Worm (Caenorhabditis elegans) whole organism, mixed stage, embryonic: ENCODE results near the gene wbp-2.

Experiments
- ces-1 ChIP-seq: fragments of 150-350 bp; optimal IDR thresholded peaks from 2 replicates; lab custom pipeline; 2014; ENCODE audit warnings: missing biosample characterization, missing genetic modification reagents, missing genetic modification characterization
- nhr-237 ChIP-seq: fragments of 150-350 bp; optimal IDR thresholded peaks from 2 replicates; lab custom pipeline; 2014; ENCODE audit warnings: missing biosample characterization, missing genetic modification characterization

DNA sequence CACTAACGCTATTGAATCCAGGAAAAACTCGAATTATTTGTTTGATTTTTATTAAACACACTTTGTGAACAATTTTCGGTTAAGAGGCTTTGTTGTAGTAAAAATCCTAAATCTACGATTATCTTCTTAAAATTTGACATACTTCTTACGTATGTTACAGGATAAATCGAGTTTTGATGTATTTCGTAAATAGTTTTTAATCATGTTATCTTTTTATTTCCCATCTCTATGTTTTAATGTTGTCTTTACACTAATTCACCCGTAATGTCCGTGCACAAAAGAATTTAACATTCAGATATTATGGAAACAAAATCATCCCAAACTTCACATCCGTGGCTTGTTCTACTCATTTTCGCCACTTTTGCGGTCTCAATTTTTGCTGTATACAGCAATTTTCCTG, 5.9 kb upstream of the wbp-2 start, which contains the start of gene egli-1:
- TF ChIP-seq nhr-237 (tag; lab: Kevin White, UChicago) = no peak
- TF ChIP-seq ces-1 (GFP tag; lab: Kevin White, UChicago) = no peak
